In the genomic region with DNA sequence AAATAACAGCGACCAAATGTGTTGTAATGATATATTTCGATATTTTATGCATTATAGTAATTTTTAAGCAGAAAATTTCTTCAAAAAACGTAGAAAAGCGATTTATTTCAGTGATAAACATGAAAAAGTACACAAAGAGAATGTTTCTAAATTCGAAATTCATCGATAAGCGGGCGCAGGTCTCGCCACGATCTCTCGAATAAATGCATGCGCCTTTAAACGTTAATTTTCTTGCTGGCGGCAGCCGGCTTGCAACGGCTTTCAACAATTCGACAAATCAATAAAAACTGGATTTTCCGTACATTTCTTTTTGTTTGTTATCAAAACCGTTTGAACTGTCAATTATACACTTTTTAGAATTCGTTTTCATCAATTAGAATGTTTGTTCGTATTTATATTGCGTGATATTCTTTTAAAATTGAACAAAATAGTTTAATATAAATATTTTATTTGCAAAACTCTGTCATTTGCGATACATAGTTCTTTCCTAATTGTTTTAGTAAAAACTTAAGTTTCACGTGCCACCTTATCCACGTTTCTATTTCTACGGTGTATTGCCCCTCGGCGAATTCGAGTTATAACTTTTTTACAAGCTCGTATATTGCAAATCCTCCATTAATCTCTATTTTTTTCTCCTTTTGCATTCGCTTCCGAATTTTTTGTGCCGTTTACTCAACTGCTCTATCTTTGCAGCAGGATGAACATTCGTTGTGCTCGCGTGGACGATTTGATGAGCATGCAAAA, we compare ENCODE assay signal across 4 worm cellular contexts.
TF ChIP-seq lines count a peak whose summit lies in the region.

Gene daf-31 (plus strand): TSS at position 694 of the 744 bp plus-strand sequence.

TF ChIP-seq in whole organism, L2 larva, 48 proteins besides CTCF, POLR2A, EP300 and RAD21:
- TF ChIP-seq fos-1 (tag; optimal IDR thresholded peaks at IDR 0.05; lab: Kevin White, UChicago), result peak; percentile 31
- TF ChIP-seq ama-1 (optimal IDR thresholded peaks at IDR 0.05; lab: Kevin White, UChicago), result no peak
- peak; percentile 58 for TF ChIP-seq C34F6.9 (tag; optimal IDR thresholded peaks at IDR 0.05; lab: Kevin White, UChicago)
- no peak for TF ChIP-seq ZK546.5 (tag; optimal IDR thresholded peaks at IDR 0.05; lab: Kevin White, UChicago)
- peak; percentile 54 for TF ChIP-seq gmeb-1 (tag; optimal IDR thresholded peaks at IDR 0.05; lab: Kevin White, UChicago)
- peak; percentile 28 for TF ChIP-seq F13H6.1 (tag; optimal IDR thresholded peaks at IDR 0.05; lab: Kevin White, UChicago)
- TF ChIP-seq unc-55 (GFP tag; optimal IDR thresholded peaks at IDR 0.05; lab: Kevin White, UChicago), result peak; percentile 76
- peak; percentile 57 for TF ChIP-seq nhr-129 (tag; optimal IDR thresholded peaks at IDR 0.05; lab: Kevin White, UChicago)
- peak; percentile 4 for TF ChIP-seq sma-9 (GFP tag; optimal IDR thresholded peaks at IDR 0.05; lab: Kevin White, UChicago)
- TF ChIP-seq sma-9 (tag; optimal IDR thresholded peaks at IDR 0.05; lab: Kevin White, UChicago), result no peak
- TF ChIP-seq lin-13 (GFP tag; optimal IDR thresholded peaks at IDR 0.05; lab: Kevin White, UChicago), result peak; percentile 29
- peak; percentile 19 for TF ChIP-seq crh-2 (tag; optimal IDR thresholded peaks at IDR 0.05; lab: Kevin White, UChicago)
- TF ChIP-seq mdl-1 (tag; optimal IDR thresholded peaks at IDR 0.05; lab: Kevin White, UChicago), result no peak
- TF ChIP-seq zag-1 (tag; optimal IDR thresholded peaks at IDR 0.05; lab: Kevin White, UChicago), result no peak
- TF ChIP-seq lsy-2 (tag; optimal IDR thresholded peaks at IDR 0.05; lab: Kevin White, UChicago), result peak in 1 of 2 experiments; percentile 77
TF ChIP-seq in whole organism, L2 larva: peak in this region for 10.

TF ChIP-seq in whole organism, L4 larva, 104 proteins besides CTCF, POLR2A, EP300 and RAD21 (continues in another document):
- TF ChIP-seq dve-1 (tag; optimal IDR thresholded peaks at IDR 0.05; lab: Kevin White, UChicago; ENCODE audit: insufficient read depth), result peak; percentile 36
- TF ChIP-seq mes-2 (tag; optimal IDR thresholded peaks at IDR 0.05; lab: Kevin White, UChicago; ENCODE audit: poor library complexity, severe bottlenecking), result peak; percentile 77
- no peak for TF ChIP-seq aha-1 (tag; lab: Kevin White, UChicago)
- no peak for TF ChIP-seq ztf-7 (tag; optimal IDR thresholded peaks at IDR 0.05; lab: Kevin White, UChicago)
- no peak for TF ChIP-seq zag-1 (tag; optimal IDR thresholded peaks at IDR 0.05; lab: Kevin White, UChicago)
- no peak for TF ChIP-seq hif-1 (tag; optimal IDR thresholded peaks at IDR 0.05; lab: Kevin White, UChicago)
- no peak for TF ChIP-seq nhr-77 (tag; optimal IDR thresholded peaks at IDR 0.05; lab: Kevin White, UChicago)
- TF ChIP-seq unc-62 (GFP tag; optimal IDR thresholded peaks at IDR 0.05 in 1 of 2; lab: Kevin White, UChicago), result no peak
- TF ChIP-seq unc-62 (tag; optimal IDR thresholded peaks at IDR 0.05; lab: Kevin White, UChicago), result no peak
- TF ChIP-seq D1046.2 (GFP tag; IDR thresholded peaks at IDR 0.05; lab: Robert Waterston, UW), result no peak
- no peak for TF ChIP-seq daf-16 (GFP tag; optimal IDR thresholded peaks at IDR 0.05; lab: Kevin White, UChicago)
- TF ChIP-seq daf-16 (tag; optimal IDR thresholded peaks at IDR 0.05; lab: Kevin White, UChicago), result peak; percentile 50
- TF ChIP-seq ceh-28 (tag; optimal IDR thresholded peaks at IDR 0.05; lab: Kevin White, UChicago), result peak; percentile 4
- no peak for TF ChIP-seq R02D3.7 (tag; optimal IDR thresholded peaks at IDR 0.05; lab: Kevin White, UChicago)
- TF ChIP-seq cey-2 (tag; optimal IDR thresholded peaks at IDR 0.05; lab: Kevin White, UChicago; ENCODE audit: borderline replicate concordance, insufficient read depth), result no peak
- peak; percentile 36 for TF ChIP-seq rbr-2 (tag; optimal IDR thresholded peaks at IDR 0.05; lab: Kevin White, UChicago)
- no peak for TF ChIP-seq snpc-1.2 (GFP tag; IDR thresholded peaks at IDR 0.05; lab: Robert Waterston, UW)
- TF ChIP-seq nhr-102 (tag; optimal IDR thresholded peaks at IDR 0.05; lab: Kevin White, UChicago), result no peak
- TF ChIP-seq Y5F2A.4 (GFP tag; optimal IDR thresholded peaks at IDR 0.05; lab: Kevin White, UChicago), result no peak
- peak; percentile 60 for TF ChIP-seq mep-1 (tag; optimal IDR thresholded peaks at IDR 0.05; lab: Kevin White, UChicago)
- TF ChIP-seq fkh-10 (GFP tag; optimal IDR thresholded peaks at IDR 0.05; lab: Kevin White, UChicago), result no peak
- peak; percentile 0 for TF ChIP-seq hlh-11 (tag; optimal IDR thresholded peaks at IDR 0.05; lab: Kevin White, UChicago)
- peak; percentile 3 for TF ChIP-seq nhr-28 (tag; optimal IDR thresholded peaks at IDR 0.05; lab: Kevin White, UChicago)

TF ChIP-seq in whole organism, late embryonic, 69 proteins besides CTCF, POLR2A, EP300 and RAD21:
- TF ChIP-seq ceh-48 (tag; optimal IDR thresholded peaks at IDR 0.05; lab: Kevin White, UChicago) (peak; percentile 61), F13H6.1 (tag; optimal IDR thresholded peaks at IDR 0.05; lab: Kevin White, UChicago) (no peak), unc-42 (tag; optimal IDR thresholded peaks at IDR 0.05; lab: Kevin White, UChicago) (peak; percentile 63), ama-1 (optimal IDR thresholded peaks at IDR 0.05; lab: Kevin White, UChicago) (no peak), elt-2 (tag; optimal IDR thresholded peaks at IDR 0.05; lab: Kevin White, UChicago) (peak; percentile 41), ztf-16 (tag; optimal IDR thresholded peaks at IDR 0.05; lab: Kevin White, UChicago) (no peak), nhr-232 (tag; optimal IDR thresholded peaks at IDR 0.05; lab: Kevin White, UChicago) (no peak), hlh-30 (tag; optimal IDR thresholded peaks at IDR 0.05; lab: Kevin White, UChicago; ENCODE audit: insufficient read depth) (no peak), fax-1 (tag; optimal IDR thresholded peaks at IDR 0.05; lab: Kevin White, UChicago) (no peak), sox-4 (tag; optimal IDR thresholded peaks at IDR 0.05; lab: Kevin White, UChicago) (no peak), nfya-1 (tag; optimal IDR thresholded peaks at IDR 0.05; lab: Kevin White, UChicago) (peak; percentile 19), pros-1 (tag; optimal IDR thresholded peaks at IDR 0.05; lab: Kevin White, UChicago) (no peak), tbx-7 (tag; optimal IDR thresholded peaks at IDR 0.05; lab: Kevin White, UChicago) (no peak), eyg-1 (tag; optimal IDR thresholded peaks at IDR 0.05; lab: Kevin White, UChicago) (no peak), fkh-6 (tag; optimal IDR thresholded peaks at IDR 0.05; lab: Kevin White, UChicago) (no peak), pha-4 (tag; optimal IDR thresholded peaks at IDR 0.05; lab: Kevin White, UChicago) (no peak), dve-1 (tag; optimal IDR thresholded peaks at IDR 0.05; lab: Kevin White, UChicago) (peak; percentile 16), ceh-31 (tag; optimal IDR thresholded peaks at IDR 0.05; lab: Kevin White, UChicago) (peak; percentile 50), dmd-4 (tag; optimal IDR thresholded peaks at IDR 0.05; lab: Kevin White, UChicago; ENCODE audit: borderline replicate concordance) (no peak)

TF ChIP-seq in whole organism, mixed stage, embryonic, 35 proteins besides CTCF, POLR2A, EP300 and RAD21:
- TF ChIP-seq unc-120 (tag; optimal IDR thresholded peaks at IDR 0.05; lab: Kevin White, UChicago; ENCODE audit: poor library complexity, severe bottlenecking), result no peak
- no peak for TF ChIP-seq unc-39 (tag; optimal IDR thresholded peaks at IDR 0.05; lab: Kevin White, UChicago)
- peak; percentile 72 for TF ChIP-seq ceh-39 (tag; optimal IDR thresholded peaks at IDR 0.05; lab: Kevin White, UChicago)
- no peak for TF ChIP-seq mab-5 (tag; optimal IDR thresholded peaks at IDR 0.05; lab: Kevin White, UChicago)
- TF ChIP-seq lsy-2 (tag; optimal IDR thresholded peaks at IDR 0.05; lab: Kevin White, UChicago), result peak; percentile 34
- TF ChIP-seq ham-2 (GFP tag; optimal IDR thresholded peaks at IDR 0.05; lab: Kevin White, UChicago), result peak; percentile 89
- peak; percentile 11 for TF ChIP-seq hlh-1 (tag; optimal IDR thresholded peaks at IDR 0.05; lab: Kevin White, UChicago)
- no peak for TF ChIP-seq cnd-1 (tag; optimal IDR thresholded peaks at IDR 0.05; lab: Kevin White, UChicago)
- no peak for TF ChIP-seq mls-2 (tag; optimal IDR thresholded peaks at IDR 0.05; lab: Kevin White, UChicago)
- TF ChIP-seq ces-1 (GFP tag; optimal IDR thresholded peaks at IDR 0.05; lab: Kevin White, UChicago), result no peak
- TF ChIP-seq pha-4 (tag; optimal IDR thresholded peaks at IDR 0.05; lab: Kevin White, UChicago), result peak; percentile 54
- peak; percentile 47 for TF ChIP-seq mep-1 (tag; optimal IDR thresholded peaks at IDR 0.05; lab: Kevin White, UChicago)
- no peak for TF ChIP-seq ceh-83 (GFP tag; optimal IDR thresholded peaks at IDR 0.05; lab: Kevin White, UChicago)
- TF ChIP-seq lin-13 (tag; optimal IDR thresholded peaks at IDR 0.05; lab: Kevin White, UChicago), result peak; percentile 45
